Fruit fly (Drosophila melanogaster) whole organism, embryonic: ENCODE data around the gene CG34041.

Experiments
- Antp ChIP-seq: fragments of 200-800 bp; sonication (Bioruptor generic); optimal IDR thresholded peaks from 3 replicates; lab custom pipeline; 2016; ENCODE audit warnings: missing biosample characterization, missing genetic modification characterization
- Awh ChIP-seq: fragments of 200-800 bp; sonication (Bioruptor generic); IDR thresholded peaks from 2 replicates; pipeline ENCODE4, ENCODE4 v1.3.6; 2022; ENCODE audit warnings: missing biosample characterization, missing genetic modification characterization
- Bgb ChIP-seq: fragments of 200-800 bp; sonication (Bioruptor generic); IDR thresholded peaks from 2 replicates; pipeline ENCODE4 v1.3.6; 2022; ENCODE audit warnings: missing biosample characterization, missing genetic modification characterization; ENCODE audit not compliant: partially characterized antibody
- BtbVII ChIP-seq: fragments of 200-800 bp; sonication (Bioruptor generic); optimal IDR thresholded peaks from 3 replicates; lab custom pipeline; 2017; ENCODE audit warnings: missing biosample characterization, mild to moderate bottlenecking, missing genetic modification characterization
- C15 ChIP-seq: fragments of 200-800 bp; sonication (Bioruptor generic); IDR thresholded peaks from 3 replicates; pipeline ENCODE4 v1.3.6; 2022; ENCODE audit warnings: missing biosample characterization, missing genetic modification characterization
- CG10431 ChIP-seq: fragments of 200-800 bp; sonication (Bioruptor generic); optimal IDR thresholded peaks from 3 replicates; lab custom pipeline; 2018; ENCODE audit warnings: missing biosample characterization, mild to moderate bottlenecking, missing genetic modification characterization
- CG10654 ChIP-seq: fragments of 200-800 bp; sonication (Bioruptor generic); optimal IDR thresholded peaks from 2 replicates; lab custom pipeline; 2016; ENCODE audit warnings: missing biosample characterization, missing genetic modification characterization
- CG11093 ChIP-seq: fragments of 200-800 bp; sonication (Bioruptor generic); IDR thresholded peaks from 3 replicates; pipeline ENCODE4 v1.3.6; 2022; ENCODE audit warnings: missing biosample characterization, missing genetic modification characterization
- CG12219 ChIP-seq: fragments of 200-800 bp; sonication (Bioruptor generic); optimal IDR thresholded peaks from 3 replicates; lab custom pipeline; 2018; ENCODE audit warnings: missing biosample characterization, mild to moderate bottlenecking, missing genetic modification characterization
- CG12299 ChIP-seq: fragments of 200-800 bp; sonication (Bioruptor generic); optimal IDR thresholded peaks from 2 replicates; lab custom pipeline; 2018; ENCODE audit warnings: missing biosample characterization, mild to moderate bottlenecking, missing genetic modification characterization
- CG1233 ChIP-seq: fragments of 200-800 bp; sonication (Bioruptor generic); optimal IDR thresholded peaks from 4 replicates; lab custom pipeline; 2018; ENCODE audit warnings: missing biosample characterization, mild to moderate bottlenecking, missing genetic modification characterization
- CG12769 ChIP-seq: fragments of 200-800 bp; sonication (Bioruptor generic); optimal IDR thresholded peaks from 2 replicates; lab custom pipeline; 2019; ENCODE audit warnings: missing biosample characterization, mild to moderate bottlenecking, missing genetic modification characterization, moderate library complexity
- CG15011 ChIP-seq: fragments of 200-800 bp; sonication (Bioruptor generic); optimal IDR thresholded peaks from 3 replicates; lab custom pipeline; 2018; ENCODE audit warnings: missing biosample characterization, mild to moderate bottlenecking, missing genetic modification characterization
- CG15514 ChIP-seq: fragments of 200-800 bp; sonication (Bioruptor generic); optimal IDR thresholded peaks from 3 replicates; lab custom pipeline; 2017; ENCODE audit warnings: missing biosample characterization, missing genetic modification characterization, mild to moderate bottlenecking, moderate library complexity, missing genetic modification reagents
- CG1647 ChIP-seq: fragments of 200-800 bp; sonication (Bioruptor generic); optimal IDR thresholded peaks from 3 replicates; lab custom pipeline; 2016; ENCODE audit warnings: missing biosample characterization, missing genetic modification characterization
- CG17361 ChIP-seq: fragments of 200-800 bp; sonication (Bioruptor generic); IDR thresholded peaks from 3 replicates; pipeline ENCODE4 v1.3.6; 2022; ENCODE audit warnings: missing biosample characterization, missing genetic modification characterization
- CG17612 ChIP-seq: fragments of 200-800 bp; sonication (Bioruptor generic); IDR thresholded peaks from 2 replicates; pipeline ENCODE4 v1.3.6; 2022; ENCODE audit warnings: missing biosample characterization, missing genetic modification characterization
- CG18476 ChIP-seq: fragments of 200-800 bp; sonication (Bioruptor generic); optimal IDR thresholded peaks from 2 replicates; lab custom pipeline; 2016; ENCODE audit warnings: missing biosample characterization, mild to moderate bottlenecking, missing genetic modification characterization
- CG2116 ChIP-seq: fragments of 200-800 bp; sonication (Bioruptor generic); optimal IDR thresholded peaks from 3 replicates; lab custom pipeline; 2018; ENCODE audit warnings: missing biosample characterization, mild to moderate bottlenecking, missing genetic modification characterization
- CG31365 ChIP-seq: fragments of 200-800 bp; sonication (Bioruptor generic); optimal IDR thresholded peaks from 2 replicates; lab custom pipeline; 2018; ENCODE audit warnings: missing biosample characterization, mild to moderate bottlenecking, missing genetic modification characterization
- CG4424 ChIP-seq: fragments of 200-800 bp; sonication (Bioruptor generic); optimal IDR thresholded peaks from 3 replicates; lab custom pipeline; 2016; ENCODE audit warnings: missing biosample characterization, missing genetic modification characterization
- CG6683 ChIP-seq: fragments of 200-800 bp; sonication (Bioruptor generic); optimal IDR thresholded peaks from 2 replicates; lab custom pipeline; 2017; ENCODE audit warnings: missing biosample characterization, mild to moderate bottlenecking, missing genetic modification characterization, missing genetic modification reagents
- CG9727 ChIP-seq: fragments of 200-800 bp; sonication (Bioruptor generic); optimal IDR thresholded peaks from 3 replicates; lab custom pipeline; 2017; ENCODE audit warnings: missing biosample characterization, mild to moderate bottlenecking, missing genetic modification characterization
- Camta ChIP-seq: fragments of 200-800 bp; sonication (Bioruptor generic); optimal IDR thresholded peaks from 2 replicates; lab custom pipeline; 2016; ENCODE audit warnings: missing biosample characterization, missing genetic modification characterization
- Doc2 ChIP-seq: fragments of 200-800 bp; sonication (Bioruptor generic); IDR thresholded peaks from 2 replicates; pipeline ENCODE4 v1.3.6; 2022; ENCODE audit warnings: missing biosample characterization, missing genetic modification characterization
- E2f1 ChIP-seq: fragments of 200-800 bp; sonication (Bioruptor generic); IDR thresholded peaks from 2 replicates; pipeline ENCODE4 v1.3.6; 2022; ENCODE audit warnings: missing biosample characterization, missing genetic modification characterization
- Gug ChIP-seq: fragments of 200-800 bp; sonication (Bioruptor generic); IDR thresholded peaks from 4 replicates; pipeline ENCODE4 v1.3.6; 2022; ENCODE audit warnings: missing biosample characterization, missing genetic modification characterization
- MBD-R2 ChIP-seq: fragments of 200-800 bp; sonication (Bioruptor generic); IDR thresholded peaks from 2 replicates; pipeline ENCODE4 v1.3.6; 2022; ENCODE audit warnings: missing biosample characterization, missing genetic modification characterization
- Mes4 ChIP-seq: fragments of 200-800 bp; sonication (Bioruptor generic); optimal IDR thresholded peaks from 2 replicates; lab custom pipeline; 2016; ENCODE audit warnings: missing biosample characterization, missing genetic modification characterization
- NK7.1 ChIP-seq: fragments of 200-800 bp; sonication (Bioruptor generic); optimal IDR thresholded peaks from 3 replicates; lab custom pipeline; 2016; ENCODE audit warnings: missing biosample characterization, missing genetic modification characterization
- Optix ChIP-seq: fragments of 200-800 bp; sonication (Bioruptor generic); IDR thresholded peaks from 3 replicates; pipeline ENCODE4 v1.3.6; 2022; ENCODE audit warnings: missing biosample characterization, missing genetic modification characterization
- Sin3A ChIP-seq: fragments of >200 bp; optimal IDR thresholded peaks from 2 replicates; lab custom pipeline; 2018
- Six4 ChIP-seq: fragments of 200-800 bp; sonication (Bioruptor generic); optimal IDR thresholded peaks from 2 replicates; lab custom pipeline; 2016; ENCODE audit warnings: missing biosample characterization, missing genetic modification characterization
- Spps ChIP-seq: fragments of 200-800 bp; sonication (Bioruptor generic); optimal IDR thresholded peaks from 2 replicates; lab custom pipeline; 2018; ENCODE audit warnings: missing biosample characterization, mild to moderate bottlenecking, missing genetic modification characterization
- Taf1 ChIP-seq: fragments of 200-800 bp; sonication (Bioruptor generic); IDR thresholded peaks from 2 replicates; pipeline ENCODE4 v1.3.6; 2022; ENCODE audit warnings: missing biosample characterization, missing genetic modification characterization
- Tbp ChIP-seq: fragments of >200 bp; optimal IDR thresholded peaks from 2 replicates; lab custom pipeline; 2018; ENCODE audit warnings: missing biosample characterization, missing genetic modification characterization
- bsh ChIP-seq, 2 experiments: fragments of 200-800 bp; sonication (Bioruptor generic); optimal IDR thresholded peaks; 2 replicates each; lab custom pipeline; 2017 to 2018; ENCODE audit warnings: mild to moderate bottlenecking in 2 of 2, missing biosample characterization in 2 of 2, missing genetic modification characterization in 2 of 2, moderate library complexity in 1 of 2
- cato ChIP-seq: fragments of 200-800 bp; sonication (Bioruptor generic); optimal IDR thresholded peaks from 2 replicates; lab custom pipeline; 2016; ENCODE audit warnings: missing biosample characterization, missing genetic modification characterization, borderline replicate concordance
- crp ChIP-seq, 2 experiments: fragments of 200-800 bp; sonication (Bioruptor generic); optimal IDR thresholded peaks; 2 replicates in 1 of 2; 3 replicates in 1 of 2; lab custom pipeline; 2017; ENCODE audit warnings: missing biosample characterization in 2 of 2, missing genetic modification characterization in 2 of 2, mild to moderate bottlenecking in 1 of 2, moderate library complexity in 1 of 2
- dmrt11E ChIP-seq: fragments of 200-800 bp; sonication (Bioruptor generic); optimal IDR thresholded peaks from 3 replicates; lab custom pipeline; 2018; ENCODE audit warnings: missing biosample characterization, mild to moderate bottlenecking, missing genetic modification characterization, moderate library complexity
- eve ChIP-seq, 2 experiments: fragments of >200 bp; optimal IDR thresholded peaks; 2 replicates each; lab custom pipeline; 2017; ENCODE audit warnings: missing biosample characterization in 2 of 2, missing genetic modification characterization in 2 of 2
- exex ChIP-seq: fragments of 200-800 bp; sonication (Bioruptor generic); optimal IDR thresholded peaks from 4 replicates; lab custom pipeline; 2018; ENCODE audit warnings: missing biosample characterization, mild to moderate bottlenecking, missing genetic modification characterization, moderate library complexity
- kay ChIP-seq: fragments of 200-800 bp; sonication (Bioruptor generic); optimal IDR thresholded peaks from 2 replicates; lab custom pipeline; 2016; ENCODE audit warnings: missing biosample characterization, missing genetic modification characterization
- lmd ChIP-seq: fragments of 200-800 bp; sonication (Bioruptor generic); IDR thresholded peaks from 2 replicates; pipeline ENCODE4 v1.3.6; 2022; ENCODE audit warnings: missing biosample characterization, missing genetic modification characterization
- nerfin-1 ChIP-seq: fragments of 200-800 bp; sonication (Bioruptor generic); optimal IDR thresholded peaks from 3 replicates; lab custom pipeline; 2019; ENCODE audit warnings: missing biosample characterization, mild to moderate bottlenecking, missing genetic modification characterization, moderate library complexity
- org-1 ChIP-seq: fragments of 200-800 bp; sonication (Bioruptor generic); optimal IDR thresholded peaks from 2 replicates; lab custom pipeline; 2017; ENCODE audit warnings: missing biosample characterization, missing genetic modification characterization
- repo ChIP-seq: fragments of 200-800 bp; sonication (Bioruptor generic); optimal IDR thresholded peaks from 2 replicates; lab custom pipeline; 2016; ENCODE audit warnings: missing biosample characterization, missing genetic modification characterization
- rib ChIP-seq: fragments of 200-800 bp; sonication (Bioruptor generic); IDR thresholded peaks from 2 replicates; pipeline ENCODE4 v1.3.6; 2022; ENCODE audit warnings: missing biosample characterization, missing genetic modification characterization
- ro ChIP-seq: fragments of 200-800 bp; sonication (Bioruptor generic); IDR thresholded peaks from 2 replicates; pipeline ENCODE4 v1.3.6; 2022; ENCODE audit warnings: missing biosample characterization, missing genetic modification characterization
- scrt ChIP-seq: fragments of 200-800 bp; sonication (Bioruptor generic); optimal IDR thresholded peaks from 2 replicates; lab custom pipeline; 2018; ENCODE audit warnings: missing biosample characterization, mild to moderate bottlenecking, missing genetic modification characterization, moderate library complexity
- sim ChIP-seq: fragments of 200-800 bp; sonication (Bioruptor generic); IDR thresholded peaks from 2 replicates; pipeline ENCODE4 v1.3.6; 2022; ENCODE audit warnings: missing biosample characterization, missing genetic modification characterization

CG34041 gene

DNA sequence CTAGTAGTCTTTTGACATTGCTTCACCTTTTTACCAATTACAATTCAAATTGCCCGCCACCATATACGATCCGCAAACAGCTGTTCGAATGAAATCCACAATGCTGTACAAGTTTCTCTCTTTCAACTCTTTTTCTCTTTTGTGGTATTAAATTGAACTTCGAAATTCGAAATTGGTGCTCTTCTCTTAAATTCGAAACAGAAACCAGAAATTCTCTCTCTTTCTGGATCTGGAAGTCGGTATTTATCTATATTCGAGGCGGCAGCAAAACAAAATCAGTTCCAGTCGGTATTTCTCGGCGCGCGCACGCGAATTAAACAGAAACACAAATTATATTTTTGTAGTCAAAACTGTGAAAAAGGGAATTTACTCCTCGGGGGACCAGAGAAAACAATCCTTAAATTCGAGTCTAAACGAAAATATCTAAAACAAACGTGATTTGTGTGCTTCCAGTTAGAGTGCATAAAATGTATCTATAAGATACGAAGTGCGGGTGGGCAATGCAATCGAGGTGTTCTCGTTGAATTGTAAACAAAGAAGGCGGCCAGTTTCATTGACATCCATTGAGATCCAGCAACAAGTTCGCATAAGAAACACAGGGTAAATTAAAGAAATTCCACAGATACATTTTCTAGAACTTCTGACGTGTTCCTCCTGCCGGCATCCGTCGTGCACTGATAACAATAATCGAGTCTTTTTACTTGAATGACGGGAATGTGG, 41.9 kb upstream of the CG34041 start, which contains the start of gene PH4alphaEFB (continued):
- TF ChIP-seq CG6683 (no peak), CG12769 (tag; lab: Kevin White, UChicago) (peak; percentile 78), CG17361 (GFP tag; lab: Robert Waterston, UW) (no peak), rib (GFP tag; lab: Robert Waterston, UW) (no peak), C15 (GFP tag; lab: Robert Waterston, UW) (no peak), CG4424 (GFP tag; lab: Kevin White, UChicago) (no peak), sim (GFP tag; lab: Robert Waterston, UW) (no peak), Six4 (GFP tag; lab: Kevin White, UChicago) (no peak), Sin3A (lab: Kevin White, UChicago) (no peak), repo (GFP tag; lab: Kevin White, UChicago) (no peak), CG31365 (tag; lab: Kevin White, UChicago) (no peak), org-1 (no peak), Mes4 (GFP tag; lab: Kevin White, UChicago) (no peak), CG9727 (GFP tag; lab: Kevin White, UChicago) (no peak), BtbVII (GFP tag; lab: Kevin White, UChicago) (no peak), CG15514 (GFP tag; lab: Kevin White, UChicago) (no peak), exex (tag; lab: Kevin White, UChicago) (no peak), Camta (GFP tag; lab: Kevin White, UChicago) (no peak), scrt (GFP tag; lab: Kevin White, UChicago) (peak; percentile 84), CG12219 (GFP tag; lab: Kevin White, UChicago) (no peak), Optix (GFP tag; lab: Robert Waterston, UW) (no peak), lmd (GFP tag; lab: Robert Waterston, UW) (no peak), ro (GFP tag; lab: Robert Waterston, UW) (no peak), Bgb (peak; percentile 47; the same call in 1 of the 2 replicates), CG17612 (no peak), bsh (GFP tag; optimal IDR thresholded peaks at IDR 0.05; lab: Kevin White, UChicago) (no peak), Taf1 (no peak), Awh (GFP tag; lab: Robert Waterston, UW) (no peak), Tbp (GFP tag; lab: Kevin White, UChicago) (no peak), CG1233 (GFP tag; lab: Kevin White, UChicago) (no peak), CG12299 (tag; lab: Kevin White, UChicago) (no peak), Spps (tag; lab: Kevin White, UChicago) (no peak), MBD-R2 (GFP tag; lab: Robert Waterston, UW) (no peak), crp (GFP tag; optimal IDR thresholded peaks at IDR 0.05; lab: Kevin White, UChicago) (peak; percentile 20 to 84), CG2116 (GFP tag; lab: Kevin White, UChicago) (no peak), CG18476 (GFP tag; lab: Kevin White, UChicago) (no peak), CG15011 (no peak), CG1647 (GFP tag; lab: Kevin White, UChicago) (no peak), cato (GFP tag; lab: Kevin White, UChicago) (no peak), Doc2 (GFP tag; lab: Robert Waterston, UW) (no peak), NK7.1 (GFP tag; lab: Kevin White, UChicago) (no peak), eve (GFP tag; optimal IDR thresholded peaks at IDR 0.05; lab: Kevin White, UChicago) (no peak), CG10654 (GFP tag; lab: Kevin White, UChicago) (no peak), nerfin-1 (peak; percentile 56), kay (GFP tag; lab: Kevin White, UChicago) (no peak), E2f1 (GFP tag; lab: Robert Waterston, UW) (no peak), CG10431 (peak; percentile 5), CG11093 (no peak), dmrt11E (no peak), Antp (GFP tag; lab: Kevin White, UChicago) (no peak), Gug (GFP tag; lab: Robert Waterston, UW) (no peak)
